Worm (Caenorhabditis elegans): Measurements from ENCODE around the gene T02H6.6.

ce11 chrII:684811-685210 lies 1.2 kb downstream of the T02H6.6 start, which contains the start of gene T02H6.5:
- TF ChIP-seq ztf-29 (GFP tag; IDR thresholded peaks at IDR 0.05) (no peak), tab-1 (GFP tag; IDR thresholded peaks at IDR 0.05) (no peak), cog-1 (tag; optimal IDR thresholded peaks at IDR 0.05) (no peak), flt-1 (GFP tag; IDR thresholded peaks at IDR 0.05) (no peak), med-1 (GFP tag; optimal IDR thresholded peaks at IDR 0.05; ENCODE audit: insufficient read depth) (no peak)
